Worm (Caenorhabditis elegans) whole organism, early embryonic: ENCODE measurements around the gene C07A12.7.

Experiments used
- B0310.2 ChIP-seq: sonication (generic microtip); optimal IDR thresholded peaks from 2 replicates; lab custom pipeline; 2016; ENCODE audit warnings: mild to moderate bottlenecking, missing genetic modification characterization, missing compliant biosample characterization
- ama-1 ChIP-seq: fragments of 150-350 bp; optimal IDR thresholded peaks from 2 replicates; lab custom pipeline; 2014
- ceh-36 ChIP-seq: sonication (generic microtip); optimal IDR thresholded peaks from 2 replicates; lab custom pipeline; 2016; ENCODE audit warnings: missing genetic modification characterization, inconsistent platforms, missing compliant biosample characterization
- hnd-1 ChIP-seq: sonication (generic microtip); optimal IDR thresholded peaks from 2 replicates; lab custom pipeline; 2016; ENCODE audit warnings: missing genetic modification characterization, missing compliant biosample characterization
- pes-1 ChIP-seq: fragments of 200-800 bp; sonication (Bioruptor generic); IDR thresholded peaks from 2 replicates; pipeline ENCODE4 v1.3.6; 2022; ENCODE audit warnings: missing genetic modification reagents, missing genetic modification characterization, missing compliant biosample characterization
- tbx-11 ChIP-seq: fragments of 200-800 bp; sonication (Bioruptor generic); IDR thresholded peaks from 2 replicates; pipeline ENCODE4 v1.3.6; 2022; ENCODE audit warnings: missing genetic modification characterization, missing compliant biosample characterization
- tbx-37 ChIP-seq: fragments of 200-800 bp; sonication (Bioruptor generic); conservative IDR thresholded peaks from 2 replicates; pipeline ENCODE4 v1.3.6; 2022; ENCODE audit warnings: missing genetic modification reagents, missing genetic modification characterization, missing compliant biosample characterization
- tra-4 ChIP-seq: sonication (generic microtip); optimal IDR thresholded peaks from 2 replicates; lab custom pipeline; 2017; ENCODE audit warnings: missing genetic modification characterization, missing compliant biosample characterization

DNA sequence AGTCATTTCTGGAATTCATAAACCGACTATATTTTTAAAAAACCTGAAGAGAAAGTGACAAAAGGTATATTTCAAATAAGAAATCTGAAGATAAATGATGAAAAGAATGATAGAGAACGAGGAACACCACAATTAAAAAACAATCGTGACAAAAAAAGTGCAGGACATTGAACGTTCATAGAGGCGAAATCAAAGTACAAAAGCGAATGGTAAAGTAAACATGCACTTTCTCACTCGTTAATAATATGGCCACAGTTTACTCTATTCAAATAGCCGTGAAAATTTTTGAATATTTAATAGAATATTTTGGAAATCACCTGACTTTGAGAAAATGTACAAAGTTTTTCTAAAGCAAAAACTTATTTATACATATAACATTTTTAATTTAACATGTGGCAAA is 29.7 kb downstream of the C07A12.7 start, which contains the start of gene F46H6.5:
- TF ChIP-seq tra-4 (tag; lab: Kevin White, UChicago): no peak
- no peak for TF ChIP-seq ama-1
- no peak for TF ChIP-seq ceh-36 (tag; lab: Kevin White, UChicago)
- no peak for TF ChIP-seq hnd-1 (tag; lab: Kevin White, UChicago)
- TF ChIP-seq B0310.2: no peak
- no peak for TF ChIP-seq tbx-37 (GFP tag; lab: Robert Waterston, UW)
- no peak for TF ChIP-seq pes-1
- TF ChIP-seq tbx-11: no peak
